Worm (Caenorhabditis elegans): Measurements from ENCODE around the gene penr-1.

Gene penr-1

ce11 chrV:5275426-5276007 is 6.2 kb downstream of the penr-1 start (continued):
- no peak for TF ChIP-seq F23B12.7 (tag; optimal IDR thresholded peaks at IDR 0.05; ENCODE audit: insufficient read depth)
- TF ChIP-seq rcor-1 (GFP tag; IDR thresholded peaks at IDR 0.05) = no peak
- no peak for TF ChIP-seq lsl-1 (GFP tag; optimal IDR thresholded peaks at IDR 0.05)
- TF ChIP-seq snpc-3.4 (tag; optimal IDR thresholded peaks at IDR 0.05) = no peak
- TF ChIP-seq ztf-28 (GFP tag; IDR thresholded peaks at IDR 0.05) = no peak
- peak; percentile 26 for TF ChIP-seq F33H1.4 (GFP tag; IDR thresholded peaks at IDR 0.05)
- TF ChIP-seq Y53F4B.3 (GFP tag; IDR thresholded peaks at IDR 0.05) = no peak
- TF ChIP-seq lin-26 (GFP tag; IDR thresholded peaks at IDR 0.05) = no peak
- no peak for TF ChIP-seq unc-62 (GFP tag; optimal IDR thresholded peaks at IDR 0.05)
- TF ChIP-seq xnd-1 (tag; optimal IDR thresholded peaks at IDR 0.05) = no peak
- peak; percentile 33 for TF ChIP-seq lin-54 (GFP tag; optimal IDR thresholded peaks at IDR 0.05)
- TF ChIP-seq mes-4 (tag; optimal IDR thresholded peaks at IDR 0.05) = no peak
- TF ChIP-seq Y67H2A.10 (GFP tag; conservative IDR thresholded peaks at IDR 0.05) = no peak
- no peak for TF ChIP-seq ama-1 (optimal IDR thresholded peaks at IDR 0.05)
- TF ChIP-seq ama-1 (GFP tag; optimal IDR thresholded peaks at IDR 0.05) = peak in 1 of 2 experiments; percentile 55
- no peak for TF ChIP-seq cebp-2 (GFP tag; IDR thresholded peaks at IDR 0.05)
- no peak for TF ChIP-seq C06A6.2 (GFP tag; conservative IDR thresholded peaks at IDR 0.05)
- TF ChIP-seq T26A5.8 (tag; optimal IDR thresholded peaks at IDR 0.05) = no peak
- no peak for TF ChIP-seq mel-28 (tag; optimal IDR thresholded peaks at IDR 0.05; ENCODE audit: borderline replicate concordance)
- 0 out of 2 replicates have a peak, but pooled peaks have one; percentile 9 for TF ChIP-seq D2030.7 (GFP tag; IDR thresholded peaks at IDR 0.05)
- no peak for TF ChIP-seq mcd-1 (GFP tag; IDR thresholded peaks at IDR 0.05)
- TF ChIP-seq ZK185.1 (tag; optimal IDR thresholded peaks at IDR 0.05; ENCODE audit: poor library complexity, severe bottlenecking) = no peak
- no peak for TF ChIP-seq efl-1 (GFP tag; optimal IDR thresholded peaks at IDR 0.05)
- TF ChIP-seq aptf-3 (GFP tag; IDR thresholded peaks at IDR 0.05) = no peak
- no peak for TF ChIP-seq let-526 (GFP tag; IDR thresholded peaks at IDR 0.05)
- TF ChIP-seq lir-1 (GFP tag; conservative IDR thresholded peaks at IDR 0.05) = no peak
- no peak for TF ChIP-seq ceh-100 (GFP tag; IDR thresholded peaks at IDR 0.05)
- TF ChIP-seq egl-18 (GFP tag; IDR thresholded peaks at IDR 0.05) = no peak
- no peak for TF ChIP-seq snpc-1.1 (tag; optimal IDR thresholded peaks at IDR 0.05; ENCODE audit: insufficient read depth)
- TF ChIP-seq F57A8.1 (GFP tag; optimal IDR thresholded peaks at IDR 0.05) = no peak
- no peak for TF ChIP-seq ztf-26 (tag; optimal IDR thresholded peaks at IDR 0.05)
- peak; percentile 60; the same call in 1 of the 2 replicates for TF ChIP-seq ekl-4 (GFP tag; IDR thresholded peaks at IDR 0.05)
- TF ChIP-seq lin-40 (tag; optimal IDR thresholded peaks at IDR 0.05) = no peak
- no peak for TF ChIP-seq nfya-1 (tag; optimal IDR thresholded peaks at IDR 0.05; ENCODE audit: borderline replicate concordance, insufficient read depth)
- TF ChIP-seq Y95B8A.8 (GFP tag; IDR thresholded peaks at IDR 0.05) = no peak
- TF ChIP-seq madf-6 (GFP tag; IDR thresholded peaks at IDR 0.05) = peak; percentile 58
- peak; percentile 54 for TF ChIP-seq snpc-1.3 (tag; optimal IDR thresholded peaks at IDR 0.05; ENCODE audit: insufficient read depth)
- TF ChIP-seq C17E4.6 (GFP tag; IDR thresholded peaks at IDR 0.05) = no peak
- no peak for TF ChIP-seq him-1 (tag; optimal IDR thresholded peaks at IDR 0.05)
- no peak for TF ChIP-seq gei-17 (GFP tag; optimal IDR thresholded peaks at IDR 0.05)
- TF ChIP-seq ztf-25 (GFP tag; IDR thresholded peaks at IDR 0.05) = no peak
- no peak for TF ChIP-seq cebp-1 (GFP tag; IDR thresholded peaks at IDR 0.05)
- TF ChIP-seq cebp-1 (tag; optimal IDR thresholded peaks at IDR 0.05) = peak; percentile 58
- peak; percentile 52 for TF ChIP-seq athp-1 (tag; optimal IDR thresholded peaks at IDR 0.05)
- TF ChIP-seq dox-1 (GFP tag; IDR thresholded peaks at IDR 0.05) = no peak
- peak; percentile 63; the same call in 1 of the 2 replicates for TF ChIP-seq Y53G8AR.9 (GFP tag; conservative IDR thresholded peaks at IDR 0.05)
- TF ChIP-seq snpc-4 (GFP tag; optimal IDR thresholded peaks at IDR 0.05) = no peak
- TF ChIP-seq snpc-4 (tag; optimal IDR thresholded peaks at IDR 0.05) = no peak
- no peak for TF ChIP-seq dpff-1 (tag; optimal IDR thresholded peaks at IDR 0.05)
